Worm (Caenorhabditis elegans) whole organism, early embryonic: ENCODE measurements around the gene gldi-8.

Experiments used
- B0310.2 ChIP-seq: sonication (generic microtip); optimal IDR thresholded peaks from 2 replicates; lab custom pipeline; 2016; ENCODE audit warnings: mild to moderate bottlenecking, missing genetic modification characterization, missing compliant biosample characterization
- F13C5.2 ChIP-seq: sonication (generic microtip); optimal IDR thresholded peaks from 2 replicates; lab custom pipeline; 2017; ENCODE audit warnings: mild to moderate bottlenecking, missing genetic modification characterization, inconsistent platforms, missing compliant biosample characterization
- ama-1 ChIP-seq: fragments of 150-350 bp; optimal IDR thresholded peaks from 2 replicates; lab custom pipeline; 2014
- ceh-13 ChIP-seq: fragments of 200-800 bp; sonication (Bioruptor generic); optimal IDR thresholded peaks from 2 replicates; lab custom pipeline; 2018; ENCODE audit warnings: mild to moderate bottlenecking, missing genetic modification characterization, missing compliant biosample characterization
- ets-7 ChIP-seq: sonication (generic microtip); optimal IDR thresholded peaks from 2 replicates; lab custom pipeline; 2016; ENCODE audit warnings: missing genotype, missing genetic modification characterization, missing compliant biosample characterization
- flt-1 ChIP-seq: fragments of 200-800 bp; sonication (Bioruptor generic); IDR thresholded peaks from 2 replicates; pipeline ENCODE4 v1.3.6; 2022; ENCODE audit warnings: missing genetic modification characterization, missing compliant biosample characterization
- hmbx-1 ChIP-seq: sonication (generic microtip); optimal IDR thresholded peaks from 2 replicates; lab custom pipeline; 2016; ENCODE audit warnings: mild to moderate bottlenecking, missing genetic modification characterization, missing compliant biosample characterization
- hmg-4 ChIP-seq: fragments of 200-800 bp; sonication (Bioruptor generic); optimal IDR thresholded peaks from 2 replicates; lab custom pipeline; 2018; ENCODE audit warnings: mild to moderate bottlenecking, missing genetic modification characterization, missing compliant biosample characterization
- hnd-1 ChIP-seq: sonication (generic microtip); optimal IDR thresholded peaks from 2 replicates; lab custom pipeline; 2016; ENCODE audit warnings: missing genetic modification characterization, missing compliant biosample characterization
- pes-1 ChIP-seq: fragments of 200-800 bp; sonication (Bioruptor generic); IDR thresholded peaks from 2 replicates; pipeline ENCODE4 v1.3.6; 2022; ENCODE audit warnings: missing genetic modification reagents, missing genetic modification characterization, missing compliant biosample characterization
- sea-1 ChIP-seq: fragments of 200-800 bp; sonication (Bioruptor generic); conservative IDR thresholded peaks from 2 replicates; pipeline ENCODE4 v1.3.6; 2022; ENCODE audit warnings: missing genetic modification characterization, missing compliant biosample characterization
- tbx-11 ChIP-seq: fragments of 200-800 bp; sonication (Bioruptor generic); IDR thresholded peaks from 2 replicates; pipeline ENCODE4 v1.3.6; 2022; ENCODE audit warnings: missing genetic modification characterization, missing compliant biosample characterization
- tbx-37 ChIP-seq: fragments of 200-800 bp; sonication (Bioruptor generic); conservative IDR thresholded peaks from 2 replicates; pipeline ENCODE4 v1.3.6; 2022; ENCODE audit warnings: missing genetic modification reagents, missing genetic modification characterization, missing compliant biosample characterization
- tra-4 ChIP-seq: sonication (generic microtip); optimal IDR thresholded peaks from 2 replicates; lab custom pipeline; 2017; ENCODE audit warnings: missing genetic modification characterization, missing compliant biosample characterization

DNA sequence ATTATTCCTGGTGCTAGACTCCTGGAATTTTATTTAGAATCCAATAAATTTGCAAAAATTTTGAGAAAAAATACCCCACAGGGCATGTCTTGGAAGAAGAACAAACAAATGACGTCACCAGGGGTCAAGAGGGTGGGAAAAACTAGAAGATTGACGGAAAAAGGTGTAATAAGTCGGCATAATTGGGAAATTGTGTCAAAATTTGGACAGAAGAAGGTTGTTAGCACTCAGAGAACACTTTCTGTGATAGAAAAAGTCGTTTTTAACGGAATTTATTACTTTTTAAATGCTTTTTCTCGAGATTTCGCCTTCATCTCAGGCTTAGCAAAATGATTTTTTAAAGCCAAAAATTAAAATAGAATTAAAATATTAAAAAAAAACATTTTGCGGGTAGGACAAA, 7.8 kb upstream of the gldi-8 start:
- TF ChIP-seq ama-1 (lab: Kevin White, UChicago): no peak
- TF ChIP-seq sea-1 (GFP tag; lab: Robert Waterston, UW): no peak
- no peak for TF ChIP-seq flt-1 (GFP tag; lab: Robert Waterston, UW)
- TF ChIP-seq hmg-4 (GFP tag; lab: Kevin White, UChicago): no peak
- no peak for TF ChIP-seq tbx-11 (GFP tag; lab: Robert Waterston, UW)
- TF ChIP-seq pes-1: no peak
- no peak for TF ChIP-seq tbx-37 (GFP tag; lab: Robert Waterston, UW)
- no peak for TF ChIP-seq ets-7 (tag; lab: Kevin White, UChicago)
- no peak for TF ChIP-seq F13C5.2 (tag; lab: Kevin White, UChicago)
- peak; percentile 7 for TF ChIP-seq B0310.2 (tag; lab: Kevin White, UChicago)
- no peak for TF ChIP-seq tra-4 (tag; lab: Kevin White, UChicago)
- TF ChIP-seq ceh-13 (GFP tag; lab: Kevin White, UChicago): no peak
- no peak for TF ChIP-seq hnd-1
- no peak for TF ChIP-seq hmbx-1 (tag; lab: Kevin White, UChicago)
